Fruit fly (Drosophila melanogaster): ENCODE results near the gene pnt.
A peak's percentile ranks its signal among the peaks of the same experiment; 100 is the strongest.

The pnt gene

dm6 chr3R:23346007-23346681, at the start of gene pnt:
Gene pnt (minus strand): TSS chr3R:23346167.
- TF ChIP-seq CG17801 (GFP tag; optimal IDR thresholded peaks at IDR 0.05; ENCODE audit: partially characterized antibody): peak; percentile 1

DNA sequence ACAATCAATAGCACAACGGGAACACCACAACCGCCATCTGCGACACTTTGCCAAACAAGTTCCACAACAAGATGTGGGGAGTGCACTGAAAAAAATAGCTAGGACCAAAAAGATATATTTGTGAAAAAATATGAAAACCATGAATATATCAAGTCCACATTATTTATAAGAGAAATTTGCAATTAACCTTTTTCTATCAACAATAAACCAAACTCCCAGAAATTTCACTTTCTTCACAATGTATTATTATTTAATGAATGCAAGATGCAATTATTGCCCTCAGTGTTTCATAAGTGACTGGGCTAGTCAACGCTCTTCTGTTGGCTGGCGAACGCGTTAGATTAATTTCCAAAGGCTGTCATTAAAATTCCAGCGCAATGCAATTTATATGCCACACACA, 49.8 kb upstream of the pnt start:
- TF ChIP-seq CG17801 (GFP tag; optimal IDR thresholded peaks at IDR 0.05; ENCODE audit: partially characterized antibody): no peak

DNA sequence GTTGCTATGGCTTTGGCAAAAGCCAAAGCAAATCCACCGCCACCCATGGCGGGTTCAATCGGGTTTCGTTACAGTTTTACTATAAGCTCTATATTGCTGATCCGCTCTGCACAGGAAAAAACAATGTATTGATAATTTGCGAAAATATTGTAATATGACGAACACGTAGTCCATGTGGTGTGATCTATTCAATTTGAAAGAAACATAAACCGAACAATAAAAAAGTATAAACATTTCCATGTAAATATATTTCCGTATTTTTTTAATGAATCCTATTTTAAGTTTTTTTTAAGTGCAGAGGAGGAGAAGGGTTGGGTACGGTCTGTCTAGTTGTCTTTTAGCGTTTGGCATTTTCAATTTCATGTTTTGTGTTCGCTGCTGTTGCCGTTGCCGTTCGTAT, 47.5 kb upstream of the pnt start:
- TF ChIP-seq CG17801 (GFP tag; optimal IDR thresholded peaks at IDR 0.05; ENCODE audit: partially characterized antibody): no peak

- no peak for TF ChIP-seq CG17801 (GFP tag; optimal IDR thresholded peaks at IDR 0.05; ENCODE audit: partially characterized antibody)
Observed at dm6 chr3R:23392235-23392634, 46.3 kb upstream of the pnt start.

DNA sequence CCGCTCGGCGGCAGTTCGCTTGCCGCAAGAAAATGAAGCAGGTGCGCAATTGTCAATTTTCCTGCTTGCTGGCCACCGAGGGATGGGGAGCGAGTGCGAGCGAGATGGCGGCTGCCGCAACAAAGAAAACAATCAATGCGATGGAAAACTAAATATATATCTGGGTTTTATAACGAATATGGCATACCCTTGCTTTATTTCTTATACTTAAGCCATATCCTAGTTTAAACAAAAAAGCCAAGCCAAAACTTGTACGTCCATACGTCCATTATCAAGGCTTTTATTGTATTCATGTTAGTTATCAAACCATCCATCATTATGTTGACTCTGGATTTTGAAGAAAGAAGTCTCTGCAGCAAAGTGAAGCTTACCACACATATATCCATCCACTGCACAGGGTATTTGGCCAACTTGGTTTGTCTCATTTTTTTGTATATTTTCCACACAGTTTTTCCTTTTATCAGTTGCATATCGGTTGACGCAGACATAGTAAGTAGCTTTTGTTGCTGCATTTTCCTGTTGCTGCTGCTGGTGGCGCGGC, 44.9 kb upstream of the pnt start:
- no peak for TF ChIP-seq CG17801 (GFP tag; optimal IDR thresholded peaks at IDR 0.05; ENCODE audit: partially characterized antibody)

dm6 chr3R:23388798-23389197, 42.8 kb upstream of the pnt start, which contains the start of gene CG31515:
Gene CG31515 (minus strand): TSS chr3R:23388898.
- no peak for TF ChIP-seq CG17801 (GFP tag; optimal IDR thresholded peaks at IDR 0.05; ENCODE audit: partially characterized antibody)

- no peak for TF ChIP-seq CG17801 (GFP tag; optimal IDR thresholded peaks at IDR 0.05; ENCODE audit: partially characterized antibody)
Observed at dm6 chr3R:23386907-23387306, 40.9 kb upstream of the pnt start.

- peak; percentile 6 for TF ChIP-seq CG17801 (GFP tag; optimal IDR thresholded peaks at IDR 0.05; ENCODE audit: partially characterized antibody)
Observed at dm6 chr3R:23386021-23386457, 40.1 kb upstream of the pnt start.

dm6 chr3R:23384591-23385260, 38.8 kb upstream of the pnt start, which contains the start of gene CG4393:
Gene CG4393 (minus strand): TSS chr3R:23384777.
- peak; percentile 49 for TF ChIP-seq CG17801 (GFP tag; optimal IDR thresholded peaks at IDR 0.05; ENCODE audit: partially characterized antibody)

DNA sequence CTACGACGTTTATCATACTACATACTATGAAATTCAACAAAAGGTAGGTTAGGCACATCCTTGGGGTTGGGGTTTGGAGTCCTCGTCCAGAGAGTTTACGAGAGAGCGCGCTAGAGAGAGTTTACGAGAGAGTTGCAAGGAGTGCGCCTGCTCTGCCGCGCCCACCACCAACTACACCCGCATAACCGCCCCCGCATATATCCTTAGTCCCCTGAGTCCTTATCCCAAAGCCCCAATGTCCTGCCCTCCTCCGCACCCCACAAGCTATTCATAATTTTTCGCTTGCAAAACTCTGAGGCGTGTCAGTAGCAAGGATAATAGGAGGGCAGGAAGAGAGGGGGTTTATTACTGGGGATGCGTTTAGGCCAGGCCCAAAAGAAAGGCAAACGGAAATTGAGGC, 37.8 kb upstream of the pnt start:
- TF ChIP-seq CG17801 (GFP tag; optimal IDR thresholded peaks at IDR 0.05; ENCODE audit: partially characterized antibody): no peak

dm6 chr3R:23377288-23377687, 31.3 kb upstream of the pnt start:
- TF ChIP-seq CG17801 (GFP tag; optimal IDR thresholded peaks at IDR 0.05; ENCODE audit: partially characterized antibody): no peak

dm6 chr3R:23374290-23374689, 28.3 kb upstream of the pnt start:
- TF ChIP-seq CG17801 (GFP tag; optimal IDR thresholded peaks at IDR 0.05; ENCODE audit: partially characterized antibody): peak; percentile 88

DNA sequence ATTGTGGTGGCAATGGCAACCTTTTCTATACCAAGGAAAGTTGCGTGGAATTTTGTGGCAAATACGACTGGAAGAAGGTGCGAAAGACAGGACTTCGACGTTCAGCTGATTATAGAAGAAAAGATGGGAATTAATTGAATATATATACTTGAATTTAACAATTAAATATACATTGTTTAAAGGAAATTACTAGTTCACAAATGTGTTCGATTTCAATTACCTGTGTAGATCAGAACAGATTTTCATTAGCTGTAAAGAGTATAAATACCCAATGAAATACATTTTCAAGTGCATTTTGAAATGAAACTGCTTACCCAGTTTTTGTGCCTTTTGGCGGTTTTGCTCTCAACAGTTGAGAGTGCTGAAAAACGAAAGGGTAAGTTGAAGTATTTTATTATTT, 27.4 kb upstream of the pnt start, which contains the start of gene CG42828:
TSS of gene CG42828 (plus strand) at position 301 of the 400 bp plus-strand sequence.
- no peak for TF ChIP-seq CG17801 (GFP tag; optimal IDR thresholded peaks at IDR 0.05; ENCODE audit: partially characterized antibody)

- TF ChIP-seq CG17801 (GFP tag; optimal IDR thresholded peaks at IDR 0.05; ENCODE audit: partially characterized antibody): no peak
Observed at dm6 chr3R:23372624-23373023, 26.7 kb upstream of the pnt start, which contains the start of gene CG42827. Gene CG42827 (plus strand): TSS chr3R:23372924.

DNA sequence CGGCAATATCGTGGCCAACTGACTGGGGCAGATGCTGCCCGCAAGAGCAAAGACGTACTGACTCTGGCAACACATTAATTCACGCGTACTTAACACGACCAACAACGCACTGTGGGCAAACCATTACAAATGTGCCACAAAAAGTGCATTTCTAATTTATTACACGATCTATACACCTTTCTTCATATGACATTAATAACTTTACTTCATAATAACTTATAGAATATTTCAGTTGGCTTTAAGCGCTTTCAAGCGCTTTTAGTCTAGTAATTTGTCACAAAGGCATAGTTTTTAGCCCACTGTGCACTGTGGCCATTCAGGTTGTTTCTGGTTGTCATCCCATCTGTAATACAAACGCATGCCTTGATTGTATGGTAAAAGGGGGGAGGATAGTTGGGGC, 22.3 kb upstream of the pnt start:
- no peak for TF ChIP-seq CG17801 (GFP tag; optimal IDR thresholded peaks at IDR 0.05; ENCODE audit: partially characterized antibody)

dm6 chr3R:23367540-23367939, 21.6 kb upstream of the pnt start:
- no peak for TF ChIP-seq CG17801 (GFP tag; optimal IDR thresholded peaks at IDR 0.05; ENCODE audit: partially characterized antibody)
